Worm (Caenorhabditis elegans) whole organism, midembryonic: ENCODE results near the gene fox-1.

ENCODE experiments used
- cog-1 ChIP-seq: sonication (generic microtip); optimal IDR thresholded peaks from 2 replicates; lab custom pipeline; 2016; ENCODE audit warnings: missing genetic modification characterization, missing compliant biosample characterization
- flt-1 ChIP-seq: fragments of 200-800 bp; sonication (Bioruptor generic); IDR thresholded peaks from 2 replicates; pipeline ENCODE4 v1.3.6; 2022; ENCODE audit warnings: missing genetic modification characterization, missing compliant biosample characterization
- klf-2 ChIP-seq: fragments of 200-800 bp; sonication (Bioruptor generic); conservative IDR thresholded peaks from 2 replicates; pipeline ENCODE4 v1.3.6; 2022; ENCODE audit warnings: missing genetic modification reagents, missing genetic modification characterization, missing compliant biosample characterization
- med-1 ChIP-seq: sonication (generic microtip); optimal IDR thresholded peaks from 2 replicates; lab custom pipeline; 2017; ENCODE audit warnings: missing genetic modification characterization, mild to moderate bottlenecking, missing compliant biosample characterization, antibody characterized with exemption, missing genetic modification reagents; ENCODE audit not compliant: insufficient read depth
- ref-1 ChIP-seq: fragments of 200-800 bp; sonication (Bioruptor generic); conservative IDR thresholded peaks from 2 replicates; pipeline ENCODE4 v1.3.6; 2022; ENCODE audit warnings: missing genetic modification reagents, missing genetic modification characterization, missing compliant biosample characterization
- tab-1 ChIP-seq: fragments of 200-800 bp; sonication (Bioruptor generic); IDR thresholded peaks from 2 replicates; pipeline ENCODE4 v1.3.6; 2022; ENCODE audit warnings: missing genetic modification characterization, missing compliant biosample characterization
- ztf-23 ChIP-seq: fragments of 200-800 bp; sonication (Bioruptor generic); IDR thresholded peaks from 2 replicates; pipeline ENCODE4 v1.3.6; 2022; ENCODE audit warnings: missing genetic modification reagents, missing genetic modification characterization, missing compliant biosample characterization
- ztf-29 ChIP-seq: fragments of 200-800 bp; sonication (Bioruptor generic); IDR thresholded peaks from 2 replicates; pipeline ENCODE4 v1.3.6; 2022; ENCODE audit warnings: missing genetic modification reagents, missing genetic modification characterization, missing compliant biosample characterization

ce11 chrX:2419777-2420176 lies 39.9 kb downstream of the fox-1 start, which contains the start of gene glr-7:
- TF ChIP-seq ref-1 (GFP tag; lab: Robert Waterston, UW) = no peak
- no peak for TF ChIP-seq ztf-29 (GFP tag; lab: Robert Waterston, UW)
- no peak for TF ChIP-seq med-1 (GFP tag; lab: Kevin White, UChicago)
- TF ChIP-seq cog-1 (tag; lab: Kevin White, UChicago) = no peak
- TF ChIP-seq ztf-23 = no peak
- no peak for TF ChIP-seq flt-1
- no peak for TF ChIP-seq tab-1
- TF ChIP-seq klf-2 (GFP tag; lab: Robert Waterston, UW) = no peak
